Fruit fly (Drosophila melanogaster) whole organism, embryonic: Measurements from ENCODE around the gene CG32280.
A peak's percentile ranks its signal among the peaks of the same experiment; 100 is the strongest.

Source experiments
- Atf3 ChIP-seq: fragments of 200-800 bp; sonication (Bioruptor generic); optimal IDR thresholded peaks from 3 replicates; lab custom pipeline; 2016; ENCODE audit warnings: missing biosample characterization, missing genetic modification characterization
- CG12155 ChIP-seq: fragments of 200-800 bp; sonication (Bioruptor generic); optimal IDR thresholded peaks from 3 replicates; lab custom pipeline; 2016; ENCODE audit warnings: missing biosample characterization, missing genetic modification characterization
- CG12236 ChIP-seq: fragments of 200-800 bp; sonication (Bioruptor generic); optimal IDR thresholded peaks from 2 replicates; lab custom pipeline; 2016; ENCODE audit warnings: missing biosample characterization, missing genetic modification characterization
- CG12299 ChIP-seq: fragments of 200-800 bp; sonication (Bioruptor generic); optimal IDR thresholded peaks from 2 replicates; lab custom pipeline; 2018; ENCODE audit warnings: missing biosample characterization, mild to moderate bottlenecking, missing genetic modification characterization
- CG12659 ChIP-seq: fragments of 200-800 bp; sonication (Bioruptor generic); optimal IDR thresholded peaks from 3 replicates; lab custom pipeline; 2017; ENCODE audit warnings: mild to moderate bottlenecking, missing biosample characterization, missing genetic modification reagents, missing genetic modification characterization
- CG14667 ChIP-seq: fragments of 200-800 bp; sonication (Bioruptor generic); IDR thresholded peaks from 2 replicates; pipeline ENCODE4 v1.3.6; 2022; ENCODE audit warnings: missing biosample characterization, missing genetic modification characterization
- CG15479 ChIP-seq: fragments of 200-800 bp; sonication (Bioruptor generic); optimal IDR thresholded peaks from 3 replicates; lab custom pipeline; 2019; ENCODE audit warnings: missing biosample characterization, mild to moderate bottlenecking, missing genetic modification characterization, moderate library complexity
- CG17328 ChIP-seq: fragments of 200-800 bp; sonication (Bioruptor generic); IDR thresholded peaks from 2 replicates; pipeline ENCODE4 v1.3.6; 2022; ENCODE audit warnings: missing biosample characterization, missing genetic modification characterization
- CG17385 ChIP-seq: fragments of 200-800 bp; sonication (Bioruptor generic); optimal IDR thresholded peaks from 3 replicates; lab custom pipeline; 2018; ENCODE audit warnings: missing biosample characterization, mild to moderate bottlenecking, missing genetic modification characterization
- CG18011 ChIP-seq: fragments of 200-800 bp; sonication (Bioruptor generic); optimal IDR thresholded peaks from 2 replicates; lab custom pipeline; 2017; ENCODE audit warnings: missing biosample characterization, missing genetic modification characterization, mild to moderate bottlenecking, moderate library complexity, missing genotype
- CG30403 ChIP-seq: fragments of 200-800 bp; sonication (Bioruptor generic); optimal IDR thresholded peaks from 3 replicates; lab custom pipeline; 2016; ENCODE audit warnings: missing biosample characterization, missing genetic modification characterization
- CG31224 ChIP-seq: fragments of 200-800 bp; sonication (Bioruptor generic); IDR thresholded peaks from 2 replicates; pipeline ENCODE4 v1.3.6; 2022; ENCODE audit warnings: missing biosample characterization, missing genetic modification characterization
- CG33213 ChIP-seq: fragments of 200-800 bp; sonication (Bioruptor generic); optimal IDR thresholded peaks from 3 replicates; lab custom pipeline; 2016; ENCODE audit warnings: missing biosample characterization, missing genetic modification characterization
- CG3847 ChIP-seq: fragments of 200-800 bp; sonication (Bioruptor generic); IDR thresholded peaks from 2 replicates; pipeline ENCODE4 v1.3.6; 2022; ENCODE audit warnings: missing biosample characterization, missing genetic modification characterization
- CG3995 ChIP-seq: fragments of 200-800 bp; sonication (Bioruptor generic); optimal IDR thresholded peaks from 3 replicates; lab custom pipeline; 2016; ENCODE audit warnings: missing biosample characterization, missing genetic modification characterization
- CG43689 ChIP-seq: fragments of 200-800 bp; sonication (Bioruptor generic); IDR thresholded peaks from 2 replicates; pipeline ENCODE4 v1.3.6; 2022; ENCODE audit warnings: missing biosample characterization, missing genetic modification characterization
- CG4730 ChIP-seq: fragments of 200-800 bp; sonication (Bioruptor generic); IDR thresholded peaks from 2 replicates; pipeline ENCODE4 v1.3.6; 2022; ENCODE audit warnings: missing biosample characterization, missing genetic modification characterization
- CG4820 ChIP-seq: fragments of 200-800 bp; sonication (Bioruptor generic); optimal IDR thresholded peaks from 3 replicates; lab custom pipeline; 2016; ENCODE audit warnings: missing biosample characterization, missing genetic modification characterization
- CG8478 ChIP-seq: fragments of >200 bp; optimal IDR thresholded peaks from 2 replicates; lab custom pipeline; 2018
- Eip74EF ChIP-seq, 2 experiments: fragments of 200-800 bp in 1 of 2; fragments of >200 bp in 1 of 2; sonication (Bioruptor generic) in 1 of 2; optimal IDR thresholded peaks; 2 replicates each; lab custom pipeline; 2017 to 2019; ENCODE audit warnings: missing biosample characterization in 2 of 2, missing genetic modification characterization in 2 of 2, mild to moderate bottlenecking in 1 of 2, moderate library complexity in 1 of 2
- Fer3 ChIP-seq: fragments of 200-800 bp; sonication (Bioruptor generic); optimal IDR thresholded peaks from 2 replicates; lab custom pipeline; 2018; ENCODE audit warnings: missing biosample characterization, mild to moderate bottlenecking, missing genetic modification characterization, moderate library complexity
- Hand ChIP-seq: fragments of 200-800 bp; sonication (Bioruptor generic); optimal IDR thresholded peaks from 2 replicates; lab custom pipeline; 2017; ENCODE audit warnings: mild to moderate bottlenecking, missing biosample characterization, missing genetic modification reagents, missing genetic modification characterization
- Lhr ChIP-seq: fragments of 200-800 bp; sonication (Bioruptor generic); optimal IDR thresholded peaks from 3 replicates; lab custom pipeline; 2017; ENCODE audit warnings: mild to moderate bottlenecking, missing biosample characterization, missing genetic modification reagents, missing genetic modification characterization
- Side ChIP-seq: fragments of 200-800 bp; sonication (Bioruptor generic); optimal IDR thresholded peaks from 2 replicates; lab custom pipeline; 2016; ENCODE audit warnings: missing biosample characterization, missing genetic modification characterization
- bab2 ChIP-seq: fragments of 200-800 bp; sonication (Bioruptor generic); optimal IDR thresholded peaks from 2 replicates; lab custom pipeline; 2016; ENCODE audit warnings: missing biosample characterization, missing genetic modification characterization
- cato ChIP-seq: fragments of 200-800 bp; sonication (Bioruptor generic); optimal IDR thresholded peaks from 2 replicates; lab custom pipeline; 2016; ENCODE audit warnings: missing biosample characterization, missing genetic modification characterization, borderline replicate concordance
- chinmo ChIP-seq: fragments of 200-800 bp; sonication (Bioruptor generic); IDR thresholded peaks from 4 replicates; pipeline ENCODE4 v1.3.6; 2022; ENCODE audit warnings: missing biosample characterization, missing genetic modification characterization; ENCODE audit not compliant: partially characterized antibody
- crp ChIP-seq, 2 experiments: fragments of 200-800 bp; sonication (Bioruptor generic); optimal IDR thresholded peaks; 2 replicates in 1 of 2; 3 replicates in 1 of 2; lab custom pipeline; 2017; ENCODE audit warnings: missing biosample characterization in 2 of 2, missing genetic modification characterization in 2 of 2, mild to moderate bottlenecking in 1 of 2, moderate library complexity in 1 of 2
- disco-r ChIP-seq: fragments of 200-800 bp; sonication (Bioruptor generic); optimal IDR thresholded peaks from 2 replicates; lab custom pipeline; 2016; ENCODE audit warnings: missing biosample characterization, missing genetic modification characterization
- dmrt11E ChIP-seq: fragments of 200-800 bp; sonication (Bioruptor generic); optimal IDR thresholded peaks from 3 replicates; lab custom pipeline; 2018; ENCODE audit warnings: missing biosample characterization, mild to moderate bottlenecking, missing genetic modification characterization, moderate library complexity
- gem ChIP-seq: fragments of 200-800 bp; sonication (Bioruptor generic); optimal IDR thresholded peaks from 2 replicates; lab custom pipeline; 2019; ENCODE audit warnings: missing biosample characterization, mild to moderate bottlenecking, missing genetic modification characterization, moderate library complexity
- hb ChIP-seq: fragments of 200-800 bp; sonication (Bioruptor generic); IDR thresholded peaks from 3 replicates; pipeline ENCODE4 v1.3.6; 2022; ENCODE audit warnings: missing biosample characterization, missing genetic modification characterization; ENCODE audit not compliant: partially characterized antibody
- hkb ChIP-seq, 2 experiments: fragments of 200-800 bp in 1 of 2; fragments of >200 bp in 1 of 2; sonication (Bioruptor generic) in 1 of 2; IDR thresholded peaks in 1 of 2; optimal IDR thresholded peaks in 1 of 2; 2 replicates each; pipeline versions ENCODE4 v1.3.6 to Lab custom; 2017 to 2022; ENCODE audit warnings: missing biosample characterization in 1 of 2, missing genetic modification characterization in 1 of 2
- jing ChIP-seq: fragments of 200-800 bp; sonication (Bioruptor generic); optimal IDR thresholded peaks from 2 replicates; lab custom pipeline; 2018; ENCODE audit warnings: missing biosample characterization, mild to moderate bottlenecking, missing genetic modification characterization
- jumu ChIP-seq: fragments of 200-800 bp; sonication (Bioruptor generic); optimal IDR thresholded peaks from 3 replicates; lab custom pipeline; 2016; ENCODE audit warnings: missing biosample characterization, missing genetic modification characterization
- kni ChIP-seq: fragments of 200-800 bp; sonication (Bioruptor generic); optimal IDR thresholded peaks from 3 replicates; lab custom pipeline; 2017; ENCODE audit warnings: mild to moderate bottlenecking, missing biosample characterization, missing genetic modification reagents, missing genetic modification characterization
- lola ChIP-seq, 3 experiments: fragments of >200 bp in 2 of 3; fragments of 200-800 bp in 1 of 3; sonication (Bioruptor generic) in 1 of 3; optimal IDR thresholded peaks; 2 replicates each; lab custom pipeline; 2017 to 2019; ENCODE audit warnings: missing biosample characterization in 3 of 3, missing genetic modification characterization in 3 of 3, mild to moderate bottlenecking in 1 of 3, moderate library complexity in 1 of 3
- peb ChIP-seq: fragments of 200-800 bp; sonication (Bioruptor generic); IDR thresholded peaks from 2 replicates; pipeline ENCODE4 v1.3.6; 2022; ENCODE audit warnings: missing biosample characterization, missing genetic modification characterization
- row ChIP-seq: fragments of 200-800 bp; sonication (Bioruptor generic); IDR thresholded peaks from 3 replicates; pipeline ENCODE4 v1.3.6; 2022; ENCODE audit warnings: missing biosample characterization, missing genetic modification characterization
- sens ChIP-seq: fragments of 200-800 bp; sonication (Bioruptor generic); peaks from one replicate; lab custom pipeline; 2016; ENCODE audit warnings: missing biosample characterization, missing genetic modification characterization
- slou ChIP-seq: fragments of 200-800 bp; sonication (Bioruptor generic); optimal IDR thresholded peaks from 3 replicates; lab custom pipeline; 2016; ENCODE audit warnings: missing biosample characterization, missing genetic modification characterization
- stc ChIP-seq: fragments of 200-800 bp; sonication (Bioruptor generic); IDR thresholded peaks from 2 replicates; pipeline ENCODE4 v1.3.6; 2022; ENCODE audit warnings: missing biosample characterization, missing genetic modification characterization
- trem ChIP-seq: fragments of 200-800 bp; optimal IDR thresholded peaks from 3 replicates; lab custom pipeline; 2019; ENCODE audit warnings: missing biosample characterization, mild to moderate bottlenecking, missing genetic modification characterization, moderate library complexity
- tx ChIP-seq: fragments of 200-800 bp; sonication (Bioruptor generic); optimal IDR thresholded peaks from 2 replicates; lab custom pipeline; 2016; ENCODE audit warnings: missing biosample characterization, missing genetic modification characterization
- usp ChIP-seq: fragments of >200 bp; optimal IDR thresholded peaks from 2 replicates; lab custom pipeline; 2017; ENCODE audit warnings: missing biosample characterization, missing genetic modification characterization
- z ChIP-seq: fragments of 200-800 bp; sonication (Bioruptor generic); IDR thresholded peaks from 3 replicates; pipeline ENCODE4 v1.3.6; 2022; ENCODE audit warnings: missing biosample characterization, missing genetic modification characterization
- zf30C ChIP-seq: fragments of 200-800 bp; sonication (Bioruptor generic); optimal IDR thresholded peaks from 3 replicates; lab custom pipeline; 2018; ENCODE audit warnings: missing biosample characterization, mild to moderate bottlenecking, missing genetic modification characterization

The CG32280 gene

DNA sequence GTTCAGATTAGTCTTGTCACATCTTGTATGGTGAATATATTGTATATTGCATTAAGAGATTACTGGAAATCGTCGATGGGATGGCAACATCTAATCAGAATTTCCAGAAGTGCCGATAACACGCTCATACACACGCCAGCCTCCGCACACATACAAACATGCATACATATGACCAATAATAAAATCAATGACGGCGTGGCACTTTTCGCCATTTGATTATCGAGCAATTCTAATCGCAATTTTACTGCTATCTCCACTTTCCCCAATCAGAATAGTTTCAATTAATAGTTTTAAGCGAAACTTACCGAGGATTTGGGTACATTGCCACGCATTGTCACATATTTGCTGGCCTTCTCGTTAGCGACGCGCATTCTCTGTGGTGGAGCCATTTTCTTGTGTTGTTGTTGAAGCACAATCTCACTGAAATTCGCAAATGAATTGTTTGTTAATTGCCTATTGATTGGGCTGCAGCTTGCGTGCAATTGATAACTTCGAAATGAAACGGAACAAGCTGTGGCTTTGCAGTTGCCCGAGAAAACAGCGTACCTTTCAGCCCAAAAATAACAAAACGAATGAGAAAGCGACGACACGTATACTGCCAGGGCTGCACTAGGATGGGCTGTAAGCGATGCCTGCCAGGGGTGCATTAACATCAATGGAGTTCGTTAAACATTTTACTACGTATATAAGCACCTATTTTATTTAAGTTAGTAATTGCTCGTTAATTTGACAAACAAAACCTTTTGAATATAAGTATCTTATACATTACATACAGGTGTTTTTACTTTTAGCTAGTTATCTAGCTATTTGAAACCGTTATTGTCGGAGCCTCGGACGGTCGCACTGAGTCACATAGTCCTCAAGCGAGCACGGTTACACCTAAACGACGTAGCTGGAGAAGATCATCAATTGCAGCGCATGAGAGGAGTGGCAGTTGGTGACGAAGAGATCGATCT lies 33.7 kb downstream of the CG32280 start, which contains the start of the genes CG32276 and gry (continued):
- peak; percentile 91 for TF ChIP-seq CG3995 (GFP tag; lab: Kevin White, UChicago)
- TF ChIP-seq row (GFP tag; lab: Robert Waterston, UW), result peak; percentile 93
- TF ChIP-seq CG12299, result peak; percentile 68
- TF ChIP-seq usp (GFP tag; lab: Kevin White, UChicago), result no peak
- no peak for TF ChIP-seq peb
- TF ChIP-seq Atf3 (GFP tag; lab: Kevin White, UChicago), result peak; percentile 63
- TF ChIP-seq Eip74EF (GFP tag; optimal IDR thresholded peaks at IDR 0.05; lab: Kevin White, UChicago), result no peak
- TF ChIP-seq CG18011, result peak; percentile 49
- peak; percentile 41 for TF ChIP-seq CG12236
- TF ChIP-seq CG31224 (GFP tag; lab: Robert Waterston, UW), result peak; percentile 66
- TF ChIP-seq CG12155 (GFP tag; lab: Kevin White, UChicago), result peak; percentile 86
- peak; percentile 78 for TF ChIP-seq CG17328 (GFP tag; lab: Robert Waterston, UW)
- peak; percentile 64 for TF ChIP-seq CG17385 (GFP tag; lab: Kevin White, UChicago)
- no peak for TF ChIP-seq gem (tag; lab: Kevin White, UChicago)
- TF ChIP-seq tx (GFP tag; lab: Kevin White, UChicago), result peak; percentile 67
- TF ChIP-seq crp (GFP tag; optimal IDR thresholded peaks at IDR 0.05; lab: Kevin White, UChicago), result peak in 1 of 2 experiments; percentile 60
- peak; percentile 72 for TF ChIP-seq Fer3 (tag; lab: Kevin White, UChicago)
- TF ChIP-seq kni, result no peak
- no peak for TF ChIP-seq CG8478 (lab: Kevin White, UChicago)
- peak; percentile 84 for TF ChIP-seq CG30403 (GFP tag; lab: Kevin White, UChicago)
- peak; percentile 75 for TF ChIP-seq Lhr (GFP tag; lab: Kevin White, UChicago)
- no peak for TF ChIP-seq jing (GFP tag; lab: Kevin White, UChicago)
- peak; percentile 58 for TF ChIP-seq slou (GFP tag; lab: Kevin White, UChicago)
- TF ChIP-seq bab2 (GFP tag; lab: Kevin White, UChicago), result peak; percentile 82
- TF ChIP-seq jumu (GFP tag; lab: Kevin White, UChicago), result peak; percentile 88
- peak; percentile 86 for TF ChIP-seq Side (GFP tag; lab: Kevin White, UChicago)
- peak; percentile 81 for TF ChIP-seq CG33213 (GFP tag; lab: Kevin White, UChicago)
- TF ChIP-seq dmrt11E (tag; lab: Kevin White, UChicago), result peak; percentile 67
- TF ChIP-seq CG14667 (GFP tag; lab: Robert Waterston, UW), result peak; percentile 51; the same call in 1 of the 2 replicates
- peak; percentile 89 for TF ChIP-seq CG12659 (GFP tag; lab: Kevin White, UChicago)
- TF ChIP-seq CG43689 (GFP tag; lab: Robert Waterston, UW), result no peak
- peak; percentile 83 for TF ChIP-seq CG3847 (GFP tag; lab: Robert Waterston, UW)
- peak; percentile 60 for TF ChIP-seq cato (GFP tag; lab: Kevin White, UChicago)
- TF ChIP-seq sens (GFP tag; lab: Kevin White, UChicago), result peak; percentile 94
- peak in 1 of 3 experiments; percentile 71 for TF ChIP-seq lola (GFP tag; optimal IDR thresholded peaks at IDR 0.05; lab: Kevin White, UChicago)
- TF ChIP-seq CG4730, result peak; percentile 47
- TF ChIP-seq zf30C (GFP tag; lab: Kevin White, UChicago), result no peak
- TF ChIP-seq CG4820 (GFP tag; lab: Kevin White, UChicago), result peak; percentile 77
- 0 out of 3 replicates have a peak, but pooled peaks have one; percentile 34 for TF ChIP-seq z
- TF ChIP-seq hkb (optimal IDR thresholded peaks at IDR 0.05; lab: Kevin White, UChicago), result peak; percentile 33
- TF ChIP-seq hkb (GFP tag; IDR thresholded peaks at IDR 0.05; lab: Robert Waterston, UW), result peak; percentile 65
- TF ChIP-seq disco-r (GFP tag; lab: Kevin White, UChicago), result peak; percentile 80
- no peak for TF ChIP-seq CG15479 (GFP tag; lab: Kevin White, UChicago)
- peak; percentile 91 for TF ChIP-seq trem (tag; lab: Kevin White, UChicago)
- no peak for TF ChIP-seq hb (GFP tag; lab: Robert Waterston, UW)
- TF ChIP-seq stc (GFP tag; lab: Robert Waterston, UW), result peak; percentile 62
- 0 out of 4 replicates have a peak, but pooled peaks have one; percentile 54 for TF ChIP-seq chinmo (GFP tag; lab: Robert Waterston, UW)
- TF ChIP-seq Hand (GFP tag; lab: Kevin White, UChicago), result no peak
